Worm (Caenorhabditis elegans): ENCODE measurements around the gene ZK637.12.

The ZK637.12 gene

ce11 chrIII:8937571-8937970 is 13.5 kb downstream of the ZK637.12 start (continued):
- peak; percentile 45 to 65 for TF ChIP-seq let-607 (tag; optimal IDR thresholded peaks at IDR 0.05)
- TF ChIP-seq F37B4.10 (GFP tag; IDR thresholded peaks at IDR 0.05) = no peak
- TF ChIP-seq attf-5 (GFP tag; optimal IDR thresholded peaks at IDR 0.05) = peak; percentile 81
- TF ChIP-seq lag-1 (GFP tag; IDR thresholded peaks at IDR 0.05) = no peak
- peak; percentile 70 for TF ChIP-seq hmg-1.2 (GFP tag; IDR thresholded peaks at IDR 0.05)
- TF ChIP-seq hlh-26 (GFP tag; conservative IDR thresholded peaks at IDR 0.05) = no peak
- no peak for TF ChIP-seq egl-18 (GFP tag; IDR thresholded peaks at IDR 0.05)
- peak; percentile 38 for TF ChIP-seq mes-4 (tag; optimal IDR thresholded peaks at IDR 0.05)
- TF ChIP-seq nhr-90 (tag; optimal IDR thresholded peaks at IDR 0.05) = peak; percentile 89
- peak; percentile 27 for TF ChIP-seq nhr-27 (tag; optimal IDR thresholded peaks at IDR 0.05)
- no peak for TF ChIP-seq hsf-1 (GFP tag; IDR thresholded peaks at IDR 0.05)
- TF ChIP-seq K12H6.12 (tag; optimal IDR thresholded peaks at IDR 0.05) = peak; percentile 84
- TF ChIP-seq ets-4 (GFP tag; optimal IDR thresholded peaks at IDR 0.05) = peak; percentile 57
- no peak for TF ChIP-seq C06A6.2 (GFP tag; conservative IDR thresholded peaks at IDR 0.05)
- no peak for TF ChIP-seq tbx-9 (tag; optimal IDR thresholded peaks at IDR 0.05; ENCODE audit: borderline replicate concordance)
- 0 out of 2 replicates have a peak, but pooled peaks have one; percentile 55 for TF ChIP-seq Y95B8A.8 (GFP tag; IDR thresholded peaks at IDR 0.05)
- TF ChIP-seq ceh-58 (GFP tag; IDR thresholded peaks at IDR 0.05) = no peak
- TF ChIP-seq let-526 (GFP tag; IDR thresholded peaks at IDR 0.05) = peak; percentile 68; the same call in 1 of the 2 replicates
- peak; percentile 58 for TF ChIP-seq F49E8.2 (tag; optimal IDR thresholded peaks at IDR 0.05; ENCODE audit: insufficient read depth)
- TF ChIP-seq Y53F4B.3 (GFP tag; IDR thresholded peaks at IDR 0.05) = no peak; the same call in 1 of the 2 replicates
- TF ChIP-seq madf-6 (GFP tag; IDR thresholded peaks at IDR 0.05) = no peak
- TF ChIP-seq dox-1 (GFP tag; IDR thresholded peaks at IDR 0.05) = no peak
- peak; percentile 66 for TF ChIP-seq fkh-3 (tag; optimal IDR thresholded peaks at IDR 0.05)
- TF ChIP-seq ztf-26 (tag; optimal IDR thresholded peaks at IDR 0.05) = no peak
- peak; percentile 78 for TF ChIP-seq athp-1 (tag; optimal IDR thresholded peaks at IDR 0.05)
- TF ChIP-seq ztf-25 (GFP tag; IDR thresholded peaks at IDR 0.05) = peak; percentile 84; the same call in 1 of the 2 replicates
- peak; percentile 46 for TF ChIP-seq mel-28 (tag; optimal IDR thresholded peaks at IDR 0.05; ENCODE audit: borderline replicate concordance)
- TF ChIP-seq aptf-2 (GFP tag; conservative IDR thresholded peaks at IDR 0.05) = 0 out of 2 replicates have a peak, but pooled peaks have one; percentile 32
- no peak for TF ChIP-seq F52B5.7 (tag; optimal IDR thresholded peaks at IDR 0.05)
- no peak for TF ChIP-seq repo-1 (tag; optimal IDR thresholded peaks at IDR 0.05)
- peak; percentile 92 for TF ChIP-seq die-1 (tag; optimal IDR thresholded peaks at IDR 0.05)
- no peak for TF ChIP-seq mcd-1 (GFP tag; IDR thresholded peaks at IDR 0.05)
- no peak for TF ChIP-seq F39B2.1 (GFP tag; IDR thresholded peaks at IDR 0.05)
- TF ChIP-seq gei-17 (GFP tag; optimal IDR thresholded peaks at IDR 0.05) = no peak
- peak; percentile 70 for TF ChIP-seq T07F8.4 (tag; optimal IDR thresholded peaks at IDR 0.05)
- 0 out of 2 replicates have a peak, but pooled peaks have one; percentile 23 for TF ChIP-seq C17E4.6 (GFP tag; IDR thresholded peaks at IDR 0.05)
- TF ChIP-seq ceh-27 (GFP tag; optimal IDR thresholded peaks at IDR 0.05) = peak; percentile 77
- no peak for TF ChIP-seq F55B11.4 (tag; optimal IDR thresholded peaks at IDR 0.05; ENCODE audit: borderline replicate concordance, insufficient read depth)
- TF ChIP-seq lsl-1 (GFP tag; optimal IDR thresholded peaks at IDR 0.05) = peak; percentile 60
- no peak for TF ChIP-seq sdz-38 (tag; optimal IDR thresholded peaks at IDR 0.05)
- peak; percentile 81 for TF ChIP-seq madf-10 (tag; optimal IDR thresholded peaks at IDR 0.05)
- TF ChIP-seq ztf-3 (GFP tag; optimal IDR thresholded peaks at IDR 0.05) = peak; percentile 21
- peak; percentile 50; the same call in 1 of the 2 replicates for TF ChIP-seq hmg-20 (GFP tag; IDR thresholded peaks at IDR 0.05)
- peak; percentile 52 for TF ChIP-seq snpc-3.4 (tag; optimal IDR thresholded peaks at IDR 0.05)
- TF ChIP-seq nhr-80 (tag; optimal IDR thresholded peaks at IDR 0.05) = no peak
